Fruit fly (Drosophila melanogaster) whole organism, embryonic: Measurements from ENCODE around the gene CG11811.
A peak's percentile ranks its signal among the peaks of the same experiment; 100 is the strongest.

ENCODE experiments used
- CG10543 ChIP-seq: fragments of 200-800 bp; sonication (Bioruptor generic); optimal IDR thresholded peaks from 3 replicates; lab custom pipeline; 2017; ENCODE audit warnings: missing biosample characterization, mild to moderate bottlenecking, missing genetic modification characterization, moderate library complexity
- CG11398 ChIP-seq: fragments of 200-800 bp; sonication (Bioruptor generic); optimal IDR thresholded peaks from 2 replicates; lab custom pipeline; 2016; ENCODE audit warnings: missing biosample characterization, missing genetic modification characterization
- CG11723 ChIP-seq: fragments of 200-800 bp; sonication (Bioruptor generic); optimal IDR thresholded peaks from 2 replicates; lab custom pipeline; 2017; ENCODE audit warnings: missing biosample characterization, mild to moderate bottlenecking, missing genetic modification characterization
- CG12299 ChIP-seq: fragments of 200-800 bp; sonication (Bioruptor generic); optimal IDR thresholded peaks from 2 replicates; lab custom pipeline; 2018; ENCODE audit warnings: missing biosample characterization, mild to moderate bottlenecking, missing genetic modification characterization
- CG16815 ChIP-seq: fragments of 200-800 bp; sonication (Bioruptor generic); optimal IDR thresholded peaks from 3 replicates; lab custom pipeline; 2017; ENCODE audit warnings: missing biosample characterization, mild to moderate bottlenecking, missing genetic modification characterization
- CG17328 ChIP-seq: fragments of 200-800 bp; sonication (Bioruptor generic); IDR thresholded peaks from 2 replicates; pipeline ENCODE4 v1.3.6; 2022; ENCODE audit warnings: missing biosample characterization, missing genetic modification characterization
- CG17568 ChIP-seq: fragments of 200-800 bp; sonication (Bioruptor generic); optimal IDR thresholded peaks from 2 replicates; lab custom pipeline; 2018; ENCODE audit warnings: missing biosample characterization, mild to moderate bottlenecking, missing genetic modification characterization, moderate library complexity
- CG1832 ChIP-seq: fragments of 200-800 bp; sonication (Bioruptor generic); optimal IDR thresholded peaks from 2 replicates; lab custom pipeline; 2017; ENCODE audit warnings: missing biosample characterization, mild to moderate bottlenecking, missing genetic modification characterization, inconsistent platforms
- CG30020 ChIP-seq: fragments of 200-800 bp; optimal IDR thresholded peaks from 2 replicates; lab custom pipeline; 2019; ENCODE audit warnings: missing biosample characterization, mild to moderate bottlenecking, missing genetic modification characterization, moderate library complexity
- CG30431 ChIP-seq: fragments of 200-800 bp; sonication (Bioruptor generic); optimal IDR thresholded peaks from 2 replicates; lab custom pipeline; 2017; ENCODE audit warnings: missing biosample characterization, missing genetic modification characterization
- CG31388 ChIP-seq: fragments of 200-800 bp; sonication (Bioruptor generic); optimal IDR thresholded peaks from 2 replicates; lab custom pipeline; 2016; ENCODE audit warnings: missing biosample characterization, missing genetic modification characterization
- CG5245 ChIP-seq: fragments of 200-800 bp; sonication (Bioruptor generic); optimal IDR thresholded peaks from 3 replicates; lab custom pipeline; 2016; ENCODE audit warnings: missing biosample characterization, missing genetic modification characterization
- CG8281 ChIP-seq: fragments of 200-800 bp; sonication (Bioruptor generic); optimal IDR thresholded peaks from 2 replicates; lab custom pipeline; 2018; ENCODE audit warnings: missing biosample characterization, mild to moderate bottlenecking, missing genetic modification characterization, moderate library complexity
- CG8388 ChIP-seq: fragments of 200-800 bp; sonication (Bioruptor generic); optimal IDR thresholded peaks from 2 replicates; lab custom pipeline; 2019; ENCODE audit warnings: missing biosample characterization, mild to moderate bottlenecking, missing genetic modification characterization, moderate library complexity
- CG8944 ChIP-seq: fragments of 200-800 bp; sonication (Bioruptor generic); optimal IDR thresholded peaks from 3 replicates; lab custom pipeline; 2016; ENCODE audit warnings: missing biosample characterization, missing genetic modification characterization
- Camta ChIP-seq: fragments of 200-800 bp; sonication (Bioruptor generic); optimal IDR thresholded peaks from 2 replicates; lab custom pipeline; 2016; ENCODE audit warnings: missing biosample characterization, missing genetic modification characterization
- CrebB ChIP-seq: fragments of 200-800 bp; sonication (Bioruptor generic); optimal IDR thresholded peaks from 3 replicates; lab custom pipeline; 2018; ENCODE audit warnings: missing biosample characterization, mild to moderate bottlenecking, missing genetic modification characterization
- Dfd ChIP-seq, 2 experiments: fragments of >200 bp; optimal IDR thresholded peaks; 2 replicates each; lab custom pipeline; 2017; ENCODE audit warnings: missing biosample characterization in 2 of 2, missing genetic modification characterization in 2 of 2
- E2f1 ChIP-seq: fragments of 200-800 bp; sonication (Bioruptor generic); IDR thresholded peaks from 2 replicates; pipeline ENCODE4 v1.3.6; 2022; ENCODE audit warnings: missing biosample characterization, missing genetic modification characterization
- Elba2 ChIP-seq: fragments of 200-800 bp; sonication (Bioruptor generic); optimal IDR thresholded peaks from 3 replicates; lab custom pipeline; 2016; ENCODE audit warnings: missing biosample characterization, missing genetic modification characterization
- Kr ChIP-seq: fragments of 200-800 bp; sonication (Bioruptor generic); optimal IDR thresholded peaks from 2 replicates; lab custom pipeline; 2017; ENCODE audit warnings: missing biosample characterization, mild to moderate bottlenecking, missing genetic modification characterization
- Lpt ChIP-seq: fragments of >200 bp; optimal IDR thresholded peaks from 2 replicates; lab custom pipeline; 2018; ENCODE audit warnings: missing biosample characterization, missing genetic modification characterization
- MBD-R2 ChIP-seq: fragments of 200-800 bp; sonication (Bioruptor generic); IDR thresholded peaks from 2 replicates; pipeline ENCODE4 v1.3.6; 2022; ENCODE audit warnings: missing biosample characterization, missing genetic modification characterization
- Mad ChIP-seq: fragments of 200-800 bp; sonication (Bioruptor generic); optimal IDR thresholded peaks from 2 replicates; lab custom pipeline; 2016; ENCODE audit warnings: missing biosample characterization, missing genetic modification characterization
- Mes4 ChIP-seq: fragments of 200-800 bp; sonication (Bioruptor generic); optimal IDR thresholded peaks from 2 replicates; lab custom pipeline; 2016; ENCODE audit warnings: missing biosample characterization, missing genetic modification characterization
- NC2α ChIP-seq: fragments of 200-800 bp; sonication (Bioruptor generic); optimal IDR thresholded peaks from 2 replicates; lab custom pipeline; 2016; ENCODE audit warnings: missing biosample characterization, missing genetic modification characterization
- Ptx1 ChIP-seq: fragments of 200-800 bp; sonication (Bioruptor generic); IDR thresholded peaks from 2 replicates; pipeline ENCODE4 v1.3.6; 2022; ENCODE audit warnings: missing biosample characterization, missing genetic modification characterization
- Six4 ChIP-seq: fragments of 200-800 bp; sonication (Bioruptor generic); optimal IDR thresholded peaks from 2 replicates; lab custom pipeline; 2016; ENCODE audit warnings: missing biosample characterization, missing genetic modification characterization
- Ssrp ChIP-seq: fragments of 200-800 bp; sonication (Bioruptor generic); optimal IDR thresholded peaks from 2 replicates; lab custom pipeline; 2018; ENCODE audit warnings: missing biosample characterization, mild to moderate bottlenecking, missing genetic modification characterization, moderate library complexity
- Stat92E ChIP-seq, 3 experiments: fragments of >200 bp in 2 of 3; fragments of 200-800 bp in 1 of 3; sonication (Bioruptor generic) in 1 of 3; optimal IDR thresholded peaks; 2 replicates each; lab custom pipeline; 2017 to 2019; ENCODE audit warnings: missing biosample characterization in 3 of 3, missing genetic modification characterization in 3 of 3, mild to moderate bottlenecking in 1 of 3, moderate library complexity in 1 of 3
- abd-A ChIP-seq: fragments of 200-800 bp; sonication (Bioruptor generic); optimal IDR thresholded peaks from 3 replicates; lab custom pipeline; 2019; ENCODE audit warnings: missing biosample characterization, mild to moderate bottlenecking, missing genetic modification characterization, moderate library complexity
- amos ChIP-seq: fragments of 200-800 bp; sonication (Bioruptor generic); IDR thresholded peaks from 2 replicates; pipeline ENCODE4 v1.3.6; 2022; ENCODE audit warnings: missing biosample characterization, missing genetic modification characterization; ENCODE audit not compliant: partially characterized antibody
- cato ChIP-seq: fragments of 200-800 bp; sonication (Bioruptor generic); optimal IDR thresholded peaks from 2 replicates; lab custom pipeline; 2016; ENCODE audit warnings: missing biosample characterization, missing genetic modification characterization, borderline replicate concordance
- caup ChIP-seq: fragments of 200-800 bp; sonication (Bioruptor generic); optimal IDR thresholded peaks from 3 replicates; lab custom pipeline; 2017; ENCODE audit warnings: missing biosample characterization, mild to moderate bottlenecking, missing genetic modification characterization, moderate library complexity; ENCODE audit not compliant: severe bottlenecking
- chm ChIP-seq: fragments of 200-800 bp; sonication (Bioruptor generic); IDR thresholded peaks from 2 replicates; pipeline ENCODE4 v1.3.6; 2022; ENCODE audit warnings: missing biosample characterization, missing genetic modification characterization
- dati ChIP-seq: fragments of 200-800 bp; sonication (Bioruptor generic); IDR thresholded peaks from 2 replicates; pipeline ENCODE4 v1.3.6; 2022; ENCODE audit warnings: missing biosample characterization, missing genetic modification characterization
- dysf ChIP-seq: fragments of 200-800 bp; sonication (Bioruptor generic); IDR thresholded peaks from 3 replicates; pipeline ENCODE4 v1.3.6; 2022; ENCODE audit warnings: missing biosample characterization, missing genetic modification characterization
- ems ChIP-seq: fragments of 200-800 bp; sonication (Bioruptor generic); optimal IDR thresholded peaks from 3 replicates; lab custom pipeline; 2016; ENCODE audit warnings: missing biosample characterization, missing genetic modification characterization
- fd64A ChIP-seq: fragments of 200-800 bp; sonication (Bioruptor generic); optimal IDR thresholded peaks from 3 replicates; lab custom pipeline; 2018; ENCODE audit warnings: missing biosample characterization, mild to moderate bottlenecking, missing genetic modification characterization
- gsb-n ChIP-seq: fragments of 200-800 bp; sonication (Bioruptor generic); optimal IDR thresholded peaks from 3 replicates; lab custom pipeline; 2018; ENCODE audit warnings: missing biosample characterization, mild to moderate bottlenecking, missing genetic modification characterization
- hbn ChIP-seq: fragments of 200-800 bp; sonication (Bioruptor generic); IDR thresholded peaks from 2 replicates; pipeline ENCODE4 v1.3.6; 2022; ENCODE audit warnings: missing biosample characterization, missing genetic modification characterization; ENCODE audit not compliant: partially characterized antibody
- knrl ChIP-seq: fragments of 200-800 bp; sonication (Bioruptor generic); IDR thresholded peaks from 3 replicates; pipeline ENCODE4 v1.3.6; 2022; ENCODE audit warnings: missing biosample characterization, missing genetic modification characterization; ENCODE audit not compliant: partially characterized antibody
- maf-S ChIP-seq: fragments of 200-800 bp; sonication (Bioruptor generic); optimal IDR thresholded peaks from 2 replicates; lab custom pipeline; 2016; ENCODE audit warnings: missing biosample characterization, missing genetic modification characterization
- mirr ChIP-seq: fragments of 200-800 bp; sonication (Bioruptor generic); optimal IDR thresholded peaks from 3 replicates; lab custom pipeline; 2018; ENCODE audit warnings: missing biosample characterization, mild to moderate bottlenecking, missing genetic modification characterization
- prd ChIP-seq, 3 experiments: fragments of >200 bp in 2 of 3; fragments of 200-800 bp in 1 of 3; sonication (Bioruptor generic) in 1 of 3; optimal IDR thresholded peaks in 2 of 3; IDR thresholded peaks in 1 of 3; 2 replicates in 2 of 3; 3 replicates in 1 of 3; pipeline versions ENCODE4 v1.3.6 to Lab custom; 2017 to 2022; ENCODE audit warnings: missing biosample characterization in 1 of 3, missing genetic modification characterization in 1 of 3
- pum ChIP-seq: fragments of 200-800 bp; sonication (Bioruptor generic); optimal IDR thresholded peaks from 2 replicates; lab custom pipeline; 2016; ENCODE audit warnings: missing biosample characterization, missing genetic modification characterization
- ro ChIP-seq: fragments of 200-800 bp; sonication (Bioruptor generic); IDR thresholded peaks from 2 replicates; pipeline ENCODE4 v1.3.6; 2022; ENCODE audit warnings: missing biosample characterization, missing genetic modification characterization
- vvl ChIP-seq: fragments of 200-800 bp; sonication (Bioruptor generic); IDR thresholded peaks from 2 replicates; pipeline ENCODE4 v1.3.6; 2022; ENCODE audit warnings: missing biosample characterization, missing genetic modification characterization

CG11811 gene

DNA sequence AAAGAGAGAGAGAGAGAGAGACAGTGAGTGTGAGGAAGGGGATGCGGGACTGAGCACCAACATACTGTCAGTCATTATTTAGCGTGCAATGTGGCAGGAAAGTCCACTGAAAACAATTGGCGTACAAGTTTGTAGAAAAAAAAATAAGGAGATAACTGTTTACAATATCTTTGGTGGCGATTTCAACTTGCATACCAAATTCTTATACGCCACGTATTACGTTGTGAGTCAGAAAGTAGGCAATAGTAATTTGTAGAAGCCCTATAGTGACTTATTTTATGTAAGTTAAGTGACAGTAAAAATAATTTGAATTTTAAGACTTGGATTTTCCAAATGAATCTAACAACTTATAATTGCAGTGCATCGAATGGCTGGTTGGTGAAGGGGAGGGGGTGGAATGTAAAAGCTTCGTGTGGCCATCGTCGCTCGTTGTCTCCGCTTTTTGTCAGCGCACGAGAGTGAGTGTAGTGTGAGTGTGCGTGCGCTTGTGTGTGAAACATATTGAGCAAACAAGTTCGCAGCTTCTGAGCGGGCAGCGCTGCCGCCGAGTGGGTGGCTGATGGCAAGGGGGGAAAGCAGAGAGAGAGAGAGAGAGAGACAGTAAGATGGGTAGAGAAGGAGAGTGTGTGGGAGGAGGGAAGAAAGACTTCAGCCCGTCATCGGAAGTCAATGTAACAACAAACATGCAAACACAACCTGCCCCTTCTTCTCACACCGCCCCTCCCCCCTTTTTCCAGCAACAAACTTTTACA lies 49.0 kb downstream of the CG11811 start (continued):
- TF ChIP-seq CG8944: peak; percentile 85
- no peak for TF ChIP-seq CG30020 (tag; lab: Kevin White, UChicago)
- no peak for TF ChIP-seq hbn (GFP tag; lab: Robert Waterston, UW)
- TF ChIP-seq chm (GFP tag; lab: Robert Waterston, UW): 0 out of 2 replicates have a peak, but pooled peaks have one; percentile 49
- peak; percentile 91 for TF ChIP-seq CG31388
- peak; percentile 91 for TF ChIP-seq Camta (GFP tag; lab: Kevin White, UChicago)
- TF ChIP-seq CG30431 (GFP tag; lab: Kevin White, UChicago): peak; percentile 69
- peak; percentile 75 for TF ChIP-seq CG16815
- peak; percentile 89 for TF ChIP-seq CG5245
- peak; percentile 92 for TF ChIP-seq ems
- TF ChIP-seq CG12299 (tag; lab: Kevin White, UChicago): peak; percentile 50
- peak; percentile 91 for TF ChIP-seq pum
- peak; percentile 87 for TF ChIP-seq Mes4 (GFP tag; lab: Kevin White, UChicago)
- peak; percentile 92 for TF ChIP-seq CG11398 (GFP tag; lab: Kevin White, UChicago)
- peak; percentile 84 for TF ChIP-seq CG11723 (GFP tag; lab: Kevin White, UChicago)
- TF ChIP-seq amos (GFP tag; lab: Robert Waterston, UW): peak; percentile 20; the same call in 1 of the 2 replicates
- TF ChIP-seq Lpt (GFP tag; lab: Kevin White, UChicago): no peak
- peak; percentile 88 for TF ChIP-seq Ssrp
- TF ChIP-seq vvl (GFP tag; lab: Robert Waterston, UW): peak; percentile 91
- peak; percentile 77 for TF ChIP-seq gsb-n (tag; lab: Kevin White, UChicago)
- peak; percentile 52 for TF ChIP-seq CG8281 (tag; lab: Kevin White, UChicago)
- peak; percentile 79 for TF ChIP-seq CG17328 (GFP tag; lab: Robert Waterston, UW)
- TF ChIP-seq CG1832 (GFP tag; lab: Kevin White, UChicago): peak; percentile 73
- TF ChIP-seq MBD-R2: peak; percentile 79; the same call in 1 of the 2 replicates
- TF ChIP-seq Ptx1: peak; percentile 98
- peak; percentile 30; the same call in 1 of the 3 replicates for TF ChIP-seq knrl (GFP tag; lab: Robert Waterston, UW)
- TF ChIP-seq CG10543 (GFP tag; lab: Kevin White, UChicago): peak; percentile 93
- TF ChIP-seq NC2α (GFP tag; lab: Kevin White, UChicago): peak; percentile 63
- peak; percentile 57 for TF ChIP-seq CrebB (tag; lab: Kevin White, UChicago)
- TF ChIP-seq Six4 (GFP tag; lab: Kevin White, UChicago): peak; percentile 93
- no peak for TF ChIP-seq Dfd (GFP tag; optimal IDR thresholded peaks at IDR 0.05; lab: Kevin White, UChicago)
- TF ChIP-seq ro (GFP tag; lab: Robert Waterston, UW): peak; percentile 68; the same call in 1 of the 2 replicates
- TF ChIP-seq Stat92E (GFP tag; optimal IDR thresholded peaks at IDR 0.05; lab: Kevin White, UChicago): peak in 2 of 3 experiments; percentile 43 to 83
- TF ChIP-seq mirr: peak; percentile 66
- no peak for TF ChIP-seq prd (optimal IDR thresholded peaks at IDR 0.05; lab: Kevin White, UChicago)
- TF ChIP-seq prd (GFP tag; IDR thresholded peaks at IDR 0.05; lab: Robert Waterston, UW): peak; percentile 95
- peak; percentile 88 for TF ChIP-seq CG8388 (GFP tag; lab: Kevin White, UChicago)
- peak; percentile 71 for TF ChIP-seq CG17568 (GFP tag; lab: Kevin White, UChicago)
- TF ChIP-seq caup (GFP tag; lab: Kevin White, UChicago): peak; percentile 96
- TF ChIP-seq cato: peak; percentile 78
- TF ChIP-seq dati (GFP tag; lab: Robert Waterston, UW): peak; percentile 66; the same call in 1 of the 2 replicates
- TF ChIP-seq Mad: peak; percentile 84
- TF ChIP-seq maf-S (GFP tag; lab: Kevin White, UChicago): peak; percentile 93
- peak; percentile 92 for TF ChIP-seq E2f1
- TF ChIP-seq Elba2 (GFP tag; lab: Kevin White, UChicago): no peak
- TF ChIP-seq fd64A (GFP tag; lab: Kevin White, UChicago): peak; percentile 74
- TF ChIP-seq Kr (GFP tag; lab: Kevin White, UChicago): no peak
- TF ChIP-seq abd-A (tag; lab: Kevin White, UChicago): peak; percentile 88
- TF ChIP-seq dysf (GFP tag; lab: Robert Waterston, UW): peak; percentile 98
